Fruit fly (Drosophila melanogaster): ENCODE measurements around the gene CG3198.

CG3198 gene

DNA sequence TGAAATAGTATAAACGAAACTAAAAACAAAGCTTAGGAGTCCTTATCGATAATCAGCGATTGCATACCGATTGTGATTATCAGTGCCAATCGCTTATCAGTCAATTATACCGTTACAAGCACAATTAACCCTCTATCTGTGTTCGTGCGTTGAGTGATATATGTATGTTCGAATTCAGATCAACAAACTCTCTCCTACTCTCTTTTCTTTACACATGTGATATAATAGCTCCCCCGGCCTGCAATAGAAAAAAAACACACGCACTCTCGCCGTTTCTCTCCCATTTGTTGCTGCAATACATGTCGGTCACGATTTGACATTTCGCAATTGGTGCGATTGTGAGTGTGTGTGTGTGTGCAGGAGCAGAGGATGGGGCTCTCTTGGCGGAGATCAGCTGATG, 11.4 kb downstream of the CG3198 start:
- no peak for TF ChIP-seq CG34406 (GFP tag; optimal IDR thresholded peaks at IDR 0.05)
- TF ChIP-seq CG6808 (GFP tag; optimal IDR thresholded peaks at IDR 0.05) = no peak
- TF ChIP-seq vri (GFP tag; optimal IDR thresholded peaks at IDR 0.05) = peak; percentile 86

DNA sequence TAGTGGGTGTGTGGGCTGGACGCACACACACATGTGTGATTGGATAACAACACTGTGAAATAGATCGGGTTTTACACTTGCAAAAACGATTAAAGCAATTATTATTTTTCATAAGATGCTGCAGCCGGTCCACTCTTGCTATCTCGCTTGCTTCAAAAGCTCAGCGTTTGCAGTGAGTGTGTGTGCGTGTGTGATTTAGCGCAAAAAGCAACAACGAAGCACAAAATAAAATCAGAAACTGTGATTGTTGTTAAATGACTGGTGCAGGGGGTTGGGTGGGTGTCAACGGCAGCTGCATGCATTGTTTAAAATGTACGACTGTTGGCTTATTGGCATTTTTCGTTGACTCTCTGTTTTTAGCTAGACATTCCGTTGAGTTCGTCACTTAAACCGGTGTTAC, 11.9 kb downstream of the CG3198 start:
- TF ChIP-seq eg (GFP tag; IDR thresholded peaks at IDR 0.05) (peak; percentile 44; the same call in 1 of the 3 replicates), pdm3 (GFP tag; optimal IDR thresholded peaks at IDR 0.05) (peak; percentile 12), CG6276 (GFP tag; optimal IDR thresholded peaks at IDR 0.05) (peak; percentile 35), CG6808 (GFP tag; optimal IDR thresholded peaks at IDR 0.05) (no peak), dac (GFP tag; optimal IDR thresholded peaks at IDR 0.05) (peak; percentile 2), Sox14 (GFP tag; optimal IDR thresholded peaks at IDR 0.05) (peak; percentile 9), CG10669 (GFP tag; optimal IDR thresholded peaks at IDR 0.05) (no peak), svp (GFP tag) (peak; percentile 74), Eip78C (GFP tag) (peak; percentile 34), Sox15 (GFP tag; optimal IDR thresholded peaks at IDR 0.05) (no peak), CG15336 (GFP tag; IDR thresholded peaks at IDR 0.05) (0 out of 2 replicates have a peak, but pooled peaks have one; percentile 2), Hr4 (GFP tag; optimal IDR thresholded peaks at IDR 0.05) (peak; percentile 15), CG32006 (GFP tag; optimal IDR thresholded peaks at IDR 0.05) (peak; percentile 15), CG10631 (GFP tag; optimal IDR thresholded peaks at IDR 0.05) (peak; percentile 0)

DNA sequence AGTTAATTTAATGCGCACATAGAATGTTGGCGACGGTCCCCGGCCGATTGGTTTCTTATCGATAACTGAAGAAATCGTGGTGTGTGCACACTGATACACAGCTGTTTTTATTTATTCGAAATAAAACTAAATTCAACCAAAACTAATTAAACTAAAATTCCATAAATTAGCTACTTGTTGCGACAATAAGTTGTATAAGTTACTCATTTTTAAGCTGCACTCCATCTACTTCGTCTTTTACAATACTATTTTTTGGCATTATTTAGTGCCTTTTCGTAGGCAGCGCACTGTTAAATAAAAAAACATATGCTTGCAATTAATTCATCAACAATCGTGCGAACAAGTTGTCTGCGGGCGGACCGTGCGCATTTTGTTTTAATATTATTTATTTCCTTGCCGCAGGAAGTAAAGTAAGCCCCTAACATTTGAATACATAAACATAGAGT, 12.4 kb downstream of the CG3198 start, which contains the start of the genes CG3224 and Ctr1A:
Gene CG3224 (minus strand): TSS at position 71 of the 446 bp plus-strand sequence.
Gene Ctr1A (plus strand): TSS at position 256 of the 446 bp plus-strand sequence.
- TF ChIP-seq esn (GFP tag; optimal IDR thresholded peaks at IDR 0.05) (peak; percentile 48), Hr4 (GFP tag; optimal IDR thresholded peaks at IDR 0.05) (no peak), CG8119 (GFP tag; IDR thresholded peaks at IDR 0.05) (no peak; the same call in 2 of the 3 replicates), Hr39 (GFP tag; optimal IDR thresholded peaks at IDR 0.05) (no peak), CG16779 (tag; optimal IDR thresholded peaks at IDR 0.05) (no peak), Ets21C (GFP tag; optimal IDR thresholded peaks at IDR 0.05) (no peak), Lpt (GFP tag; optimal IDR thresholded peaks at IDR 0.05) (no peak), CG8319 (GFP tag; optimal IDR thresholded peaks at IDR 0.05) (no peak), CG15336 (GFP tag; IDR thresholded peaks at IDR 0.05) (no peak), vri (GFP tag; optimal IDR thresholded peaks at IDR 0.05) (peak; percentile 1), svp (GFP tag) (no peak), Eip93F (GFP tag; optimal IDR thresholded peaks at IDR 0.05) (no peak), CG34406 (GFP tag; optimal IDR thresholded peaks at IDR 0.05) (no peak), eg (GFP tag; IDR thresholded peaks at IDR 0.05) (no peak), CG11294 (GFP tag; IDR thresholded peaks at IDR 0.05) (no peak), achi (GFP tag; optimal IDR thresholded peaks at IDR 0.05) (no peak), CG8632 (GFP tag; optimal IDR thresholded peaks at IDR 0.05) (no peak), spab (GFP tag; optimal IDR thresholded peaks at IDR 0.05) (no peak), CG6276 (GFP tag; optimal IDR thresholded peaks at IDR 0.05) (no peak), CG4318 (GFP tag; optimal IDR thresholded peaks at IDR 0.05) (no peak), Eip75B (GFP tag; optimal IDR thresholded peaks at IDR 0.05) (peak; percentile 3), lz (GFP tag; optimal IDR thresholded peaks at IDR 0.05) (no peak), CG6808 (GFP tag; optimal IDR thresholded peaks at IDR 0.05) (no peak), Gug (GFP tag; IDR thresholded peaks at IDR 0.05) (no peak), fd85E (GFP tag; optimal IDR thresholded peaks at IDR 0.05) (no peak), Sox15 (GFP tag; optimal IDR thresholded peaks at IDR 0.05) (no peak), Sox14 (GFP tag; optimal IDR thresholded peaks at IDR 0.05) (no peak), CG31627 (GFP tag; optimal IDR thresholded peaks at IDR 0.05) (no peak), Blimp-1 (GFP tag; optimal IDR thresholded peaks at IDR 0.05) (no peak), CG3032 (tag; optimal IDR thresholded peaks at IDR 0.05) (no peak), Met (GFP tag; optimal IDR thresholded peaks at IDR 0.05) (peak; percentile 12), CG10669 (GFP tag; optimal IDR thresholded peaks at IDR 0.05) (peak; percentile 7), fkh (GFP tag; optimal IDR thresholded peaks at IDR 0.05) (peak; percentile 33), CG11902 (GFP tag; optimal IDR thresholded peaks at IDR 0.05) (no peak), CG1621 (tag; optimal IDR thresholded peaks at IDR 0.05) (no peak), fd59A (GFP tag; optimal IDR thresholded peaks at IDR 0.05) (no peak), salr (GFP tag; optimal IDR thresholded peaks at IDR 0.05) (no peak), dac (GFP tag; optimal IDR thresholded peaks at IDR 0.05) (no peak), acj6 (GFP tag; optimal IDR thresholded peaks at IDR 0.05) (no peak), Smox (GFP tag; optimal IDR thresholded peaks at IDR 0.05) (no peak), topi (GFP tag; optimal IDR thresholded peaks at IDR 0.05) (no peak), pdm3 (GFP tag; optimal IDR thresholded peaks at IDR 0.05) (no peak), CG11762 (GFP tag; optimal IDR thresholded peaks at IDR 0.05; ENCODE audit: insufficient read depth) (no peak), Sox102F (GFP tag; optimal IDR thresholded peaks at IDR 0.05) (peak; percentile 20)

All from whole organism, prepupa.